Worm (Caenorhabditis elegans): ENCODE data around the gene F55G7.5.

F55G7.5 gene

ce11 chrX:11968024-11968598 lies 29.4 kb upstream of the F55G7.5 start (continued):
- TF ChIP-seq daf-19 (GFP tag; conservative IDR thresholded peaks at IDR 0.05) (no peak), ctbp-1 (GFP tag; IDR thresholded peaks at IDR 0.05) (no peak), jun-1 (tag; optimal IDR thresholded peaks at IDR 0.05) (no peak), cey-2 (tag; optimal IDR thresholded peaks at IDR 0.05; ENCODE audit: borderline replicate concordance, insufficient read depth) (no peak), aly-2 (tag; optimal IDR thresholded peaks at IDR 0.05) (no peak), T26A8.4 (GFP tag; IDR thresholded peaks at IDR 0.05) (no peak; the same call in 1 of the 2 replicates), lim-7 (GFP tag; IDR thresholded peaks at IDR 0.05) (no peak), F26F4.8 (GFP tag; conservative IDR thresholded peaks at IDR 0.05) (no peak), ZK337.2 (GFP tag; IDR thresholded peaks at IDR 0.05) (no peak), zip-2 (tag; optimal IDR thresholded peaks at IDR 0.05) (no peak), mdl-1 (tag; optimal IDR thresholded peaks at IDR 0.05) (no peak), R02D3.7 (tag; optimal IDR thresholded peaks at IDR 0.05) (no peak), nhr-6 (tag; optimal IDR thresholded peaks at IDR 0.05) (no peak), fkh-10 (GFP tag; optimal IDR thresholded peaks at IDR 0.05) (no peak), mxl-2 (GFP tag; conservative IDR thresholded peaks at IDR 0.05) (no peak), zfp-3 (GFP tag; conservative IDR thresholded peaks at IDR 0.05) (peak; percentile 84), ZK546.5 (tag; optimal IDR thresholded peaks at IDR 0.05) (no peak), sdz-12 (GFP tag; optimal IDR thresholded peaks at IDR 0.05) (no peak), lin-13 (GFP tag; optimal IDR thresholded peaks at IDR 0.05) (no peak), saeg-2 (GFP tag; IDR thresholded peaks at IDR 0.05) (0 out of 2 replicates have a peak, but pooled peaks have one; percentile 19), nhr-10 (tag; optimal IDR thresholded peaks at IDR 0.05) (no peak), egl-27 (tag; optimal IDR thresholded peaks at IDR 0.05) (no peak), snpc-4 (tag; optimal IDR thresholded peaks at IDR 0.05) (no peak), nhr-111 (GFP tag; optimal IDR thresholded peaks at IDR 0.05) (no peak), lin-1 (GFP tag; IDR thresholded peaks at IDR 0.05) (peak; percentile 16), ztf-11 (tag; optimal IDR thresholded peaks at IDR 0.05) (no peak)

ce11 chrX:11967034-11967433 lies 28.3 kb upstream of the F55G7.5 start:
- TF ChIP-seq ama-1 (optimal IDR thresholded peaks at IDR 0.05): peak; percentile 57
- TF ChIP-seq daf-19 (GFP tag; conservative IDR thresholded peaks at IDR 0.05): no peak
- no peak for TF ChIP-seq lin-15B (tag; optimal IDR thresholded peaks at IDR 0.05)
- TF ChIP-seq ceh-44 (GFP tag; IDR thresholded peaks at IDR 0.05): no peak
- TF ChIP-seq mdt-29 (GFP tag; IDR thresholded peaks at IDR 0.05): no peak
- TF ChIP-seq aha-1 (tag): peak; percentile 96

ce11 chrX:11965663-11966304 lies 27.1 kb upstream of the F55G7.5 start, which contains the start of gene sams-1:
sams-1 (plus strand) TSS chrX:11965962.
- TF ChIP-seq F37D6.2 (tag; optimal IDR thresholded peaks at IDR 0.05): no peak
- no peak for TF ChIP-seq zfp-2 (tag; optimal IDR thresholded peaks at IDR 0.05)
- TF ChIP-seq pqm-1 (tag; optimal IDR thresholded peaks at IDR 0.05): peak; percentile 14
- peak; percentile 58 for TF ChIP-seq aha-1 (tag)
- no peak for TF ChIP-seq Y5F2A.4 (GFP tag; optimal IDR thresholded peaks at IDR 0.05)
- TF ChIP-seq ama-1 (optimal IDR thresholded peaks at IDR 0.05): peak; percentile 85
- no peak for TF ChIP-seq gei-8 (GFP tag; optimal IDR thresholded peaks at IDR 0.05)
- no peak for TF ChIP-seq spr-1 (tag; optimal IDR thresholded peaks at IDR 0.05)
- peak; percentile 55 for TF ChIP-seq hlh-11 (tag; optimal IDR thresholded peaks at IDR 0.05)
- TF ChIP-seq nhr-48 (tag; optimal IDR thresholded peaks at IDR 0.05): peak; percentile 4
- TF ChIP-seq nhr-28 (tag; optimal IDR thresholded peaks at IDR 0.05): peak; percentile 60
- no peak for TF ChIP-seq ceh-82 (tag; optimal IDR thresholded peaks at IDR 0.05)
- peak; percentile 54 for TF ChIP-seq dve-1 (tag; optimal IDR thresholded peaks at IDR 0.05; ENCODE audit: insufficient read depth)
- TF ChIP-seq sdz-12 (GFP tag; optimal IDR thresholded peaks at IDR 0.05): no peak
- no peak for TF ChIP-seq ces-1 (GFP tag; optimal IDR thresholded peaks at IDR 0.05)
- TF ChIP-seq php-3 (GFP tag; IDR thresholded peaks at IDR 0.05): 0 out of 2 replicates have a peak, but pooled peaks have one; percentile 18
- no peak for TF ChIP-seq nhr-10 (tag; optimal IDR thresholded peaks at IDR 0.05)
- TF ChIP-seq mxl-3 (GFP tag; optimal IDR thresholded peaks at IDR 0.05): peak; percentile 58
- TF ChIP-seq dmd-6 (GFP tag; IDR thresholded peaks at IDR 0.05): peak; percentile 56
